Fruit fly (Drosophila melanogaster) whole organism, adult: ENCODE results near the gene CG6179.

Experiments used
- cnc ChIP-seq, 2 experiments: fragments of >200 bp; optimal IDR thresholded peaks; 2 replicates each; lab custom pipeline; 2017
- kay ChIP-seq: fragments of 200-800 bp; sonication (Bioruptor generic); peaks from one replicate; lab custom pipeline; 2016; ENCODE audit warnings: missing biosample characterization, missing genetic modification characterization, borderline replicate concordance

DNA sequence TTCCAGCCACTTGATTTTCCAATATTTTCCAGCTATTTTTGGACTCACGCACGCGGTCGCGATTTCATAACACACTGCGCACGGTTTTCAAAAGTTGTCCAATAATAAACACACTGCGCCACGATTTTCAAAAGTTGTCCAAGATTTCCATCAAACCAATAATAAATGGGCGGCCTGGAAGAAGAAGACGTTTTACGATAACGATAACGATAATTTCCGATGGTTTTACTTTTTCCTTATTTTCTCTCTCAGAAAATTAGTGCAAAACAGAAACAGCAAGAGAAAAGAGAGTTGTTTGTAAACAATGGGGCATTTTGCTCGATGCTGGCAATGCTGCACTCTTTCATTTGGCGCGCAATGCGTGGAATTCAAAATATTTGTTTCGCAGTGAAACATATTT is 30.1 kb downstream of the CG6179 start, which contains the start of gene Nt5b:
- TF ChIP-seq cnc (optimal IDR thresholded peaks at IDR 0.05; lab: Kevin White, UChicago) (no peak), kay (GFP tag; lab: Kevin White, UChicago) (no peak)
